Worm (Caenorhabditis elegans) whole organism, L1 larva: ENCODE data around the gene ttc-39B.

ENCODE experiments used
- C16A3.4 ChIP-seq: fragments of 150-350 bp; optimal IDR thresholded peaks from 2 replicates; lab custom pipeline; 2014; ENCODE audit warnings: missing biosample characterization, missing genetic modification characterization
- C34B4.2 ChIP-seq: sonication (generic microtip); optimal IDR thresholded peaks from 2 replicates; lab custom pipeline; 2017; ENCODE audit warnings: mild to moderate bottlenecking, missing genetic modification characterization, missing compliant biosample characterization
- Y116A8C.19 ChIP-seq: sonication (generic microtip); optimal IDR thresholded peaks from 2 replicates; lab custom pipeline; 2016; ENCODE audit warnings: missing compliant biosample characterization, missing genetic modification characterization, borderline replicate concordance
- alr-1 ChIP-seq: fragments of 200-800 bp; sonication (Bioruptor generic); optimal IDR thresholded peaks from 2 replicates; lab custom pipeline; 2018; ENCODE audit warnings: borderline replicate concordance, mild to moderate bottlenecking, missing genetic modification characterization, missing compliant biosample characterization
- ama-1 ChIP-seq: fragments of 150-350 bp; optimal IDR thresholded peaks from 2 replicates; lab custom pipeline; 2014
- blmp-1 ChIP-seq: fragments of 150-350 bp; optimal IDR thresholded peaks from 2 replicates; lab custom pipeline; 2014; ENCODE audit warnings: missing biosample characterization, missing genetic modification characterization
- ceh-63 ChIP-seq: fragments of 200-800 bp; sonication (Bioruptor generic); optimal IDR thresholded peaks from 2 replicates; lab custom pipeline; 2018; ENCODE audit warnings: mild to moderate bottlenecking, missing genetic modification characterization, missing compliant biosample characterization
- dpl-1 ChIP-seq, 3 experiments: fragments of 150-350 bp in 2 of 3; sonication (generic microtip) in 1 of 3; optimal IDR thresholded peaks; 2 replicates each; lab custom pipeline; 2014 to 2017; ENCODE audit warnings: missing biosample characterization in 3 of 3, missing genetic modification characterization in 3 of 3, missing genetic modification reagents in 3 of 3
- efl-1 ChIP-seq, 4 experiments: fragments of 150-350 bp; optimal IDR thresholded peaks in 3 of 4; peaks in 1 of 4; 1 replicate in 1 of 4; 2 replicates in 3 of 4; lab custom pipeline; 2014; ENCODE audit warnings: missing biosample characterization in 2 of 4, missing genetic modification characterization in 2 of 4, missing genetic modification reagents in 2 of 4
- egl-13 ChIP-seq: sonication (generic microtip); optimal IDR thresholded peaks from 2 replicates; lab custom pipeline; 2016; ENCODE audit warnings: missing genotype, missing genetic modification reagents, missing genetic modification characterization, missing compliant biosample characterization
- elt-2 ChIP-seq: sonication (generic microtip); optimal IDR thresholded peaks from 2 replicates; lab custom pipeline; 2016; ENCODE audit warnings: missing genetic modification characterization, mild to moderate bottlenecking, inconsistent platforms, missing compliant biosample characterization, missing genetic modification reagents
- elt-3 ChIP-seq, 6 experiments: fragments of 150-350 bp in 1 of 6; sonication (generic microtip); optimal IDR thresholded peaks; 2 replicates each; lab custom pipeline; 2017 to 2018; ENCODE audit warnings: missing biosample characterization in 6 of 6, missing genetic modification characterization in 6 of 6, inconsistent platforms in 1 of 6
- fkh-10 ChIP-seq: sonication (generic microtip); optimal IDR thresholded peaks from 2 replicates; lab custom pipeline; 2017; ENCODE audit warnings: missing biosample characterization, missing genetic modification reagents, missing genetic modification characterization
- fkh-4 ChIP-seq: sonication (generic microtip); optimal IDR thresholded peaks from 2 replicates; lab custom pipeline; 2016; ENCODE audit warnings: missing compliant biosample characterization, missing genetic modification characterization, borderline replicate concordance
- fkh-8 ChIP-seq: sonication (generic microtip); optimal IDR thresholded peaks from 2 replicates; lab custom pipeline; 2016; ENCODE audit warnings: mild to moderate bottlenecking, missing genetic modification characterization, missing compliant biosample characterization
- grh-1 ChIP-seq: fragments of 200-800 bp; sonication (Bioruptor generic); IDR thresholded peaks from 2 replicates; pipeline ENCODE4 v1.3.6; 2022; ENCODE audit warnings: missing genetic modification reagents, missing genetic modification characterization, missing compliant biosample characterization
- lin-14 ChIP-seq: fragments of 200-800 bp; sonication (Bioruptor generic); optimal IDR thresholded peaks from 2 replicates; lab custom pipeline; 2018; ENCODE audit warnings: mild to moderate bottlenecking, missing genetic modification characterization, moderate library complexity, missing compliant biosample characterization
- lin-15B ChIP-seq: fragments of 150-350 bp; sonication (generic microtip); optimal IDR thresholded peaks from 3 replicates; lab custom pipeline; 2014; ENCODE audit warnings: missing biosample characterization, missing genetic modification characterization
- lin-35 ChIP-seq, 2 experiments: fragments of 150-350 bp; optimal IDR thresholded peaks; 2 replicates each; lab custom pipeline; 2014; ENCODE audit warnings: missing biosample characterization in 2 of 2, missing genetic modification characterization in 2 of 2, missing genetic modification reagents in 2 of 2
- mdl-1 ChIP-seq, 2 experiments: fragments of 150-350 bp; optimal IDR thresholded peaks; 2 replicates each; lab custom pipeline; 2014 to 2017; ENCODE audit warnings: missing biosample characterization in 2 of 2, missing genetic modification characterization in 2 of 2, inconsistent platforms in 1 of 2
- mep-1 ChIP-seq: fragments of 150-350 bp; optimal IDR thresholded peaks from 2 replicates; lab custom pipeline; 2014; ENCODE audit warnings: missing biosample characterization, missing genetic modification characterization
- nhr-20 ChIP-seq: sonication (generic microtip); optimal IDR thresholded peaks from 2 replicates; lab custom pipeline; 2016; ENCODE audit warnings: mild to moderate bottlenecking, missing genetic modification characterization, missing compliant biosample characterization
- nhr-237 ChIP-seq: fragments of 150-350 bp; optimal IDR thresholded peaks from 2 replicates; lab custom pipeline; 2014; ENCODE audit warnings: missing biosample characterization, missing genetic modification characterization
- nhr-28 ChIP-seq: fragments of 150-350 bp; optimal IDR thresholded peaks from 2 replicates; lab custom pipeline; 2014; ENCODE audit warnings: missing biosample characterization, missing genetic modification characterization
- nhr-71 ChIP-seq: sonication (generic microtip); optimal IDR thresholded peaks from 2 replicates; lab custom pipeline; 2016; ENCODE audit warnings: mild to moderate bottlenecking, missing genetic modification characterization, moderate library complexity, missing compliant biosample characterization
- nhr-84 ChIP-seq: sonication (generic microtip); optimal IDR thresholded peaks from 2 replicates; lab custom pipeline; 2017; ENCODE audit warnings: missing biosample characterization, missing genetic modification characterization
- nhr-85 ChIP-seq: sonication (generic microtip); peaks from one replicate; lab custom pipeline; 2016; ENCODE audit warnings: missing genetic modification characterization, inconsistent platforms, missing compliant biosample characterization
- snu-23 ChIP-seq: sonication (generic microtip); optimal IDR thresholded peaks from 2 replicates; lab custom pipeline; 2016; ENCODE audit warnings: missing genetic modification characterization, missing compliant biosample characterization
- sox-4 ChIP-seq: sonication (generic microtip); optimal IDR thresholded peaks from 2 replicates; lab custom pipeline; 2016; ENCODE audit warnings: missing genetic modification characterization, missing compliant biosample characterization
- tlp-1 ChIP-seq: fragments of 150-350 bp; optimal IDR thresholded peaks from 2 replicates; lab custom pipeline; 2014; ENCODE audit warnings: missing biosample characterization, missing genetic modification characterization
- unc-98 ChIP-seq: fragments of 200-800 bp; sonication (Bioruptor generic); IDR thresholded peaks from 2 replicates; pipeline ENCODE4 v1.3.6; 2022; ENCODE audit warnings: missing genetic modification characterization, missing compliant biosample characterization
- zag-1 ChIP-seq: fragments of 150-350 bp; optimal IDR thresholded peaks from 2 replicates; lab custom pipeline; 2014; ENCODE audit warnings: missing biosample characterization, missing genetic modification characterization

ttc-39B gene

ce11 chrII:6346551-6347079, 12.8 kb upstream of the ttc-39B start (continued):
- TF ChIP-seq nhr-84: no peak
- no peak for TF ChIP-seq nhr-237 (tag; lab: Kevin White, UChicago)
- TF ChIP-seq alr-1 (tag; lab: Kevin White, UChicago): no peak
- TF ChIP-seq fkh-10: no peak
- TF ChIP-seq blmp-1 (tag; lab: Kevin White, UChicago): no peak

ce11 chrII:6345195-6346158, 11.7 kb upstream of the ttc-39B start, which contains the start of gene C32D5.8:
Gene C32D5.8, minus strand, starts transcription at chrII:6345964.
- TF ChIP-seq nhr-20 (tag; lab: Kevin White, UChicago) (peak; percentile 47), sox-4 (tag; lab: Kevin White, UChicago) (no peak), mep-1 (tag; lab: Kevin White, UChicago) (peak; percentile 37), dpl-1 (GFP tag; optimal IDR thresholded peaks at IDR 0.05; lab: Kevin White, UChicago) (peak in 1 of 3 experiments; percentile 8), nhr-71 (tag; lab: Kevin White, UChicago) (peak; percentile 26), fkh-8 (tag; lab: Kevin White, UChicago) (peak; percentile 32), efl-1 (optimal IDR thresholded peaks at IDR 0.05; lab: Kevin White, UChicago) (no peak), efl-1 (GFP tag; optimal IDR thresholded peaks at IDR 0.05 in 1 of 2; lab: Kevin White, UChicago) (peak in 1 of 2 experiments; percentile 79), unc-98 (GFP tag; lab: Robert Waterston, UW) (no peak), C16A3.4 (tag; lab: Kevin White, UChicago) (no peak), elt-3 (tag; optimal IDR thresholded peaks at IDR 0.05; lab: Kevin White, UChicago) (peak in 1 of 6 experiments; percentile 21), lin-14 (GFP tag; lab: Kevin White, UChicago) (peak; percentile 58), blmp-1 (tag; lab: Kevin White, UChicago) (peak; percentile 37), grh-1 (GFP tag; lab: Robert Waterston, UW) (0 out of 2 replicates have a peak, but pooled peaks have one; percentile 8), nhr-85 (tag; lab: Kevin White, UChicago) (peak; percentile 69), lin-35 (GFP tag; optimal IDR thresholded peaks at IDR 0.05; lab: Kevin White, UChicago) (peak in 1 of 2 experiments; percentile 33), egl-13 (tag; lab: Kevin White, UChicago) (no peak), zag-1 (no peak), fkh-4 (tag; lab: Kevin White, UChicago) (no peak), snu-23 (GFP tag; lab: Kevin White, UChicago) (peak; percentile 28), tlp-1 (tag; lab: Kevin White, UChicago) (no peak), mdl-1 (tag; optimal IDR thresholded peaks at IDR 0.05; lab: Kevin White, UChicago) (peak in 1 of 2 experiments; percentile 34), elt-2 (peak; percentile 13), ama-1 (lab: Kevin White, UChicago) (peak; percentile 45)
- TF ChIP-seq, all 84 proteins: peak for 16

- no peak for TF ChIP-seq nhr-71 (tag; lab: Kevin White, UChicago)
- TF ChIP-seq nhr-237 (tag; lab: Kevin White, UChicago): no peak
- TF ChIP-seq nhr-84: no peak
- no peak for TF ChIP-seq ceh-63 (GFP tag; lab: Kevin White, UChicago)
- TF ChIP-seq C34B4.2 (tag; lab: Kevin White, UChicago): no peak
- TF ChIP-seq lin-15B (tag; lab: Kevin White, UChicago): no peak
- TF ChIP-seq elt-3 (tag; optimal IDR thresholded peaks at IDR 0.05; lab: Kevin White, UChicago): no peak
- TF ChIP-seq nhr-28 (tag; lab: Kevin White, UChicago): no peak
- no peak for TF ChIP-seq tlp-1 (tag; lab: Kevin White, UChicago)
- TF ChIP-seq fkh-10: no peak
- TF ChIP-seq nhr-20 (tag; lab: Kevin White, UChicago): no peak
- no peak for TF ChIP-seq Y116A8C.19 (tag; lab: Kevin White, UChicago)
- TF ChIP-seq egl-13 (tag; lab: Kevin White, UChicago): no peak
Observed at ce11 chrII:6344513-6344912, 10.7 kb upstream of the ttc-39B start.
